Fruit fly (Drosophila melanogaster) ovary, adult (tissue): Measurements from ENCODE around the gene CG32706.
A peak's percentile ranks its signal among the peaks of the same experiment; 100 is the strongest.

Experiments used
- CG17801 ChIP-seq: fragments of 200-800 bp; optimal IDR thresholded peaks from 2 replicates; lab custom pipeline; 2019; ENCODE audit warnings: missing biosample characterization, mild to moderate bottlenecking, missing genetic modification characterization, moderate library complexity; ENCODE audit not compliant: partially characterized antibody

The CG32706 gene

dm6 chrX:9089254-9090056 is 2.5 kb downstream of the CG32706 start, which contains the start of gene CCT2:
Gene CCT2 (plus strand): TSS chrX:9089513.
- peak; percentile 69 for TF ChIP-seq CG17801 (GFP tag; lab: Kevin White, UChicago)

DNA sequence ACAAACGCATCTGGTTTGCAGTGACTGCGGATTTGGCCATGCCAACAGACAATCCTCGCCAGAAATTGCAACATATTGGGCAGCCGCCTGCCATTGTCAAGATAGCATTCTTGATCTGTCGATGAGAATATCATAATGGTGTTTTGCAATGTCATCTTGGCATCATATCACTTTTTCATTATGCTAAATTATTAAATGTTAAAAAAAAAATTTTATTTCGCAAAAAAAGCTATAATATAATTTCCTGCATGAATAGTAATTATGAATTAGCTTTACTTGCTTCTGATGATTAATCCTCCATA is 3.1 kb downstream of the CG32706 start:
- TF ChIP-seq CG17801 (GFP tag; lab: Kevin White, UChicago): no peak

DNA sequence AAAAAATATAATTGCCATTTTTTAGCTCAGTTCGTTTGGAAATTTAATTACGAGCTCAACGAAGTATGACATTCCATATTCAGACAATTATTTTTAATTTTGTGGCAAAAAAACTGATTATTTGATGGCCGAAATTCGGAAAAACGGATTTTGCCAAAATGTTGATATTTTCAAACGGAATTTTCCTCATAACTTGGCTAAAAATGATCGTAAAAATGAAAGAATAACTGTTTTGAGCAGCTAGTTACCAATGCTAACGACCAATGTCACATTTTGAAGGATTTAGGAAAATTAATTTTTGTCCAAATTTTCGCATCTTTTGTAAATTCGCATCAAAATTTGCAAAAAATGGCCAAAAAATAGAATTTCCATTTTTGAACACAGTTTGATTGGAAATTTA is 6.1 kb downstream of the CG32706 start:
- no peak for TF ChIP-seq CG17801 (GFP tag; lab: Kevin White, UChicago)

- TF ChIP-seq CG17801 (GFP tag; lab: Kevin White, UChicago): no peak
Measured at dm6 chrX:9093912-9094311, 7.0 kb downstream of the CG32706 start.

dm6 chrX:9102125-9102524 is 15.2 kb downstream of the CG32706 start:
- TF ChIP-seq CG17801 (GFP tag; lab: Kevin White, UChicago): no peak

- no peak for TF ChIP-seq CG17801 (GFP tag; lab: Kevin White, UChicago)
Measured at dm6 chrX:9103308-9104185, 16.6 kb downstream of the CG32706 start, which contains the start of gene CG7766. Gene CG7766 (minus strand): TSS chrX:9103739.

DNA sequence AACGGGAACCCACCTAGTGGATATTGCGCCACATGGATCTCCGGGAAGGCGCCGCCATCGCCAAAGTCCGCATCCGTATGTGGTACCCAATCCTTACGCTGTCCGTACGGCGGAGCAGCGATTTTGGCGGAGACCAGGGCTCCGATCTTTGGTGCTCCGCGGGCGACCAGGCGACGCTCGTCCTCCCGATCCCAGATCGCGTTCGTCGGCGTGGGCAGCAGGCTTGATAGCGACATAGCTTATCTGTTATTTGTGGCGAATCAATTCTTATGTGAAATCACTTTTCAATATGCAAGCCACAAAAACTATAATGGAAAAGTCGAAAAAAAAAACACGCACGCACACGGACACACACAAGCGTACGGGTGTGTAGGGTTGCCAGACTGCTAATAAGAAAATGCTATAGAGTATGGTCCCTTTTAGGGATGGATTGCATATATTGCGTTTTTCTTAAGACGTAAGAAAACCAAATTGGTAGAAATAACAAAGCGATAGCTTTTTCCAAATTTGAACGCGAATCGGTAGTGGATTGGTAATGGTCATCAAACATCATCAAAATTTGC is 19.4 kb downstream of the CG32706 start, which contains the start of gene Bx42:
Gene Bx42, minus strand, starts transcription at position 393 of the 563 bp plus-strand sequence.
- TF ChIP-seq CG17801 (GFP tag; lab: Kevin White, UChicago): no peak

DNA sequence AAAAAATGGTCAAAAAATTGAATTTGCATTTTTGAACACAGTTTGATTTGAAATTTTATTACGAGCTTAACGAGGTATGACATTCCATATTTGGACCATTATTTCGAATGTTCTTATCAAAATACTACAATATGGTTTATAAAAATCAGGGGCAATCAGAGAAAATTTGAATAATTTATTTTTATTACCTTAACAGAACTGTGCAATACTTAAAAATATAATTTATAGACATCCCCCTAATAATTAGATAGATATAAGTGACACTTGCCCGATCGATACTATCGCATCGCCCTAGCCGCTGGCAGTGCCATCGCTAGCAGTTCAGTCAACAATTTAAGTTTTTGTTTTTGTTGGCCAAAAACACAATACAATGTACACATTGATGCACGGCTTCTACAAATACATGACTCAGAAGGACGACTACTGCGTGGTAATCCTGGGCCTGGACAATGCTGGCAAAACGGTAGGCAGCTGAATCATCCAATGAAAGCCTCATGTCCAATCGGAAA is 19.9 kb downstream of the CG32706 start, which contains the start of gene Arfrp1:
Gene Arfrp1, plus strand, starts transcription at position 295 of the 509 bp plus-strand sequence.
- peak; percentile 19 for TF ChIP-seq CG17801 (GFP tag; lab: Kevin White, UChicago)

dm6 chrX:9108387-9108786 is 21.5 kb downstream of the CG32706 start, which contains the start of gene AP-1gamma:
Gene AP-1gamma (plus strand): TSS chrX:9108691.
- no peak for TF ChIP-seq CG17801 (GFP tag; lab: Kevin White, UChicago)

DNA sequence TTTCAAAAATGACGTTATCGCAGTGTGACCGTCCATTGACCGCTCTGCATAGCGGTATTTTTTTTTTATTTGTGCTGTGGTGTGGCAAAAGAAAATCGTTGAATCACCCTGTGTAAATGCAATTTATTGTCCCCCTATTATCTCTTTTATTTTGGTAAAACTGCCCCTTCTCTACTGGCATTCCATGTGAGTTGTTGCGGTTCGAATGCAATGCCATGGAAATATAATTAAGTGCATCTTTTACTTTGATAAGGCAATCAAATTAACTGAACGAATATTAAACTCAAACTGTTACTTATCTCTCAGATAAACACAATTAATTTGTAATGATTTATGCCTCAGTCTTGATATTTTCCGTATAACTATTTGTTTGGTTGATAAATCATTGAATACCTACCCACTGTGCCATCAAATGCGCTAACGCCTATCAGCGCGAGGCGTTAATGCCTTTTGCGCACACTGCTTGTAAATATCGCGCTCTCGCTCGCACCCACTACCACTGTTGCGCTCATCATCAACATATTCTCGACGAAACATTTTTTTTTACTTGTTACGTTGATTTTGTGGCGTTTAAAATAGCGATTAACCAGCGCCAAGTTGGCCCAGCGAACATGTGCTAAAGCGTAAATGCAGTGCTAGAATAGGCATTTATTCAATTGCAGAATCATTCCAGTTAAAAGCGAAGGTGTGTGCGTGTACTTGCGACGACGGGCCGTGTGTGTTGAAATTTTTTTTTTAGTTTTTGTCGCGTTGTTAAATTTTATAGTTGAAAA is 22.3 kb downstream of the CG32706 start:
- no peak for TF ChIP-seq CG17801 (GFP tag; lab: Kevin White, UChicago)

DNA sequence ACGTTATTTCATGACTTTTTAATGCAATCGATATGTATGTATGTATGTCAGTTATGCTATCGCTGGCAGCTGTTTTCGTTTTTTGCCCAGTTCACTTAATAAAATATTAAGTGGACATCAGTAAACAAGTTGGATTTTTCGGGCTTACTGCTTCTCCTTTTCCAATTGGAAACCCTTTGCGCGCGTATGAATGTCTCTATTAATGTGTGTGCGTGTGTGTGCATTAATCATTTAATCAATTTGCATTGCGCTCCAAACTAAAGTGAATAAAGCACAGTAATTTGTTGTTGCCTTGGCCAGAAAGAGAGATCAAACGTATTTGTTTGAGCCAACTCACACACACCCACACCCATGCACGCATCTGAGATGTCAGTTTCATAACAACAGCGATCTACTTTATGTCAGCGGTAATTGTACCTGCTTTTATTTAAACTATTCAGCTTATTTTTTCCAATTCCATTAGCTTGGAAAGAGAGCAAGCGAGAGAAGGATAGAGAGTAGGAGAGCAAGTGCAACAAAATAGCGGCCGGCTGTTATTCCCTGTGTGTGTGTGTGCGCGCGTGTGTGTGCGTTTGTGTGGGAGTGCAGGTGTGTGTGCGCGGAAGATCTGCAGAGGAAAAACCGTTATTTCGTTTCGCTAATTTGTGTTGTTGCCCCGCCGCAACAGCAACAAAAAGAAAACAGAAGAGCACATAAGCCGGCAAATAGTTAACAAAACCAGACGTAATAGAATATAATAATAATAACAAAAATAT is 23.4 kb downstream of the CG32706 start:
- TF ChIP-seq CG17801 (GFP tag; lab: Kevin White, UChicago): no peak

dm6 chrX:9117831-9118230 is 30.9 kb downstream of the CG32706 start:
- no peak for TF ChIP-seq CG17801 (GFP tag; lab: Kevin White, UChicago)

- TF ChIP-seq CG17801 (GFP tag; lab: Kevin White, UChicago): no peak
Measured at dm6 chrX:9118961-9119633, 32.2 kb downstream of the CG32706 start.
